Worm (Caenorhabditis elegans): ENCODE results near the gene srd-63.
"Not testable (repeated sequence)": the region's sequence is repeated elsewhere in the genome, so short reads cannot be mapped to it uniquely, and the experiment has no call there.

Gene srd-63

ce11 chrV:16401519-16401918 lies 7.9 kb upstream of the srd-63 start, which contains the start of gene F13A7.14:
Gene F13A7.14 (plus strand): TSS chrV:16401891.
- TF ChIP-seq dao-5 (tag; optimal IDR thresholded peaks at IDR 0.05) (no peak), W03F9.2 (tag; optimal IDR thresholded peaks at IDR 0.05) (peak; percentile 72), him-1 (tag; optimal IDR thresholded peaks at IDR 0.05) (no peak)

ce11 chrV:16399388-16399787 lies 5.8 kb upstream of the srd-63 start, which contains the start of gene sre-36:
Gene sre-36 (plus strand): TSS chrV:16399688.
- TF ChIP-seq dao-5 (tag; optimal IDR thresholded peaks at IDR 0.05), result no peak
- no peak for TF ChIP-seq W03F9.2 (tag; optimal IDR thresholded peaks at IDR 0.05)
- no peak for TF ChIP-seq him-1 (tag; optimal IDR thresholded peaks at IDR 0.05)

- TF ChIP-seq him-1 (tag; optimal IDR thresholded peaks at IDR 0.05) (no peak), dao-5 (tag; optimal IDR thresholded peaks at IDR 0.05) (no peak), W03F9.2 (tag; optimal IDR thresholded peaks at IDR 0.05) (no peak)
Observed at ce11 chrV:16395739-16396138, 2.1 kb upstream of the srd-63 start, which contains the start of gene F13A7.12. Gene F13A7.12 (plus strand): TSS chrV:16396039.

ce11 chrV:16395131-16395530 lies 1.5 kb upstream of the srd-63 start, which contains the start of gene F13A7.11:
Gene F13A7.11 (minus strand): TSS chrV:16395304.
- TF ChIP-seq W03F9.2 (tag; optimal IDR thresholded peaks at IDR 0.05) (no peak), dao-5 (tag; optimal IDR thresholded peaks at IDR 0.05) (no peak), him-1 (tag; optimal IDR thresholded peaks at IDR 0.05) (no peak)

ce11 chrV:16390655-16391054 lies 3.0 kb downstream of the srd-63 start, which contains the start of gene gst-44:
Gene gst-44 (plus strand): TSS chrV:16390891.
- TF ChIP-seq dao-5 (tag; optimal IDR thresholded peaks at IDR 0.05) (no peak), him-1 (tag; optimal IDR thresholded peaks at IDR 0.05) (no peak), W03F9.2 (tag; optimal IDR thresholded peaks at IDR 0.05) (no peak)

- no peak for TF ChIP-seq him-1 (tag; optimal IDR thresholded peaks at IDR 0.05)
- no peak for TF ChIP-seq dao-5 (tag; optimal IDR thresholded peaks at IDR 0.05)
- no peak for TF ChIP-seq W03F9.2 (tag; optimal IDR thresholded peaks at IDR 0.05)
Observed at ce11 chrV:16388268-16388667, 5.4 kb downstream of the srd-63 start, which contains the start of gene sri-65. Gene sri-65 (minus strand): TSS chrV:16388368.

- TF ChIP-seq him-1, W03F9.2, dao-5 (tag; optimal IDR thresholded peaks at IDR 0.05): not testable (repeated sequence)
Observed at ce11 chrV:16383729-16384128, 9.9 kb downstream of the srd-63 start, which contains the start of gene F13A7.7. Gene F13A7.7 (minus strand): TSS chrV:16383829.

- no peak for TF ChIP-seq dao-5 (tag; optimal IDR thresholded peaks at IDR 0.05)
- no peak for TF ChIP-seq W03F9.2 (tag; optimal IDR thresholded peaks at IDR 0.05)
- no peak for TF ChIP-seq him-1 (tag; optimal IDR thresholded peaks at IDR 0.05)
Observed at ce11 chrV:16382949-16383348, 10.7 kb downstream of the srd-63 start.

ce11 chrV:16377849-16378248 lies 15.8 kb downstream of the srd-63 start, which contains the start of gene F13A7.1:
Gene F13A7.1 (minus strand): TSS chrV:16377949.
- TF ChIP-seq W03F9.2 (tag; optimal IDR thresholded peaks at IDR 0.05) (no peak), him-1 (tag; optimal IDR thresholded peaks at IDR 0.05) (no peak), dao-5 (tag; optimal IDR thresholded peaks at IDR 0.05) (no peak)

ce11 chrV:16377188-16377587 lies 16.4 kb downstream of the srd-63 start:
- TF ChIP-seq W03F9.2 (tag; optimal IDR thresholded peaks at IDR 0.05), result no peak
- TF ChIP-seq dao-5 (tag; optimal IDR thresholded peaks at IDR 0.05), result no peak
- no peak for TF ChIP-seq him-1 (tag; optimal IDR thresholded peaks at IDR 0.05)

- TF ChIP-seq him-1 (tag; optimal IDR thresholded peaks at IDR 0.05), result no peak
- TF ChIP-seq W03F9.2 (tag; optimal IDR thresholded peaks at IDR 0.05), result no peak
- TF ChIP-seq dao-5 (tag; optimal IDR thresholded peaks at IDR 0.05), result no peak
Observed at ce11 chrV:16376430-16376948, 17.1 kb downstream of the srd-63 start.

- no peak for TF ChIP-seq W03F9.2 (tag; optimal IDR thresholded peaks at IDR 0.05)
- TF ChIP-seq him-1 (tag; optimal IDR thresholded peaks at IDR 0.05), result no peak
- TF ChIP-seq dao-5 (tag; optimal IDR thresholded peaks at IDR 0.05), result no peak
Observed at ce11 chrV:16374676-16375075, 19.0 kb downstream of the srd-63 start, which contains the start of gene srv-34. Gene srv-34 (minus strand): TSS chrV:16374776.

ce11 chrV:16370039-16370438 lies 23.6 kb downstream of the srd-63 start:
- TF ChIP-seq him-1 (tag; optimal IDR thresholded peaks at IDR 0.05) (peak; percentile 52), W03F9.2 (tag; optimal IDR thresholded peaks at IDR 0.05) (peak; percentile 9), dao-5 (tag; optimal IDR thresholded peaks at IDR 0.05) (peak; percentile 71)

- no peak for TF ChIP-seq dao-5 (tag; optimal IDR thresholded peaks at IDR 0.05)
- TF ChIP-seq him-1 (tag; optimal IDR thresholded peaks at IDR 0.05), result no peak
- TF ChIP-seq W03F9.2 (tag; optimal IDR thresholded peaks at IDR 0.05), result no peak
Observed at ce11 chrV:16368143-16368542, 25.5 kb downstream of the srd-63 start.

- TF ChIP-seq W03F9.2 (tag; optimal IDR thresholded peaks at IDR 0.05), result no peak
- TF ChIP-seq dao-5 (tag; optimal IDR thresholded peaks at IDR 0.05), result no peak
- no peak for TF ChIP-seq him-1 (tag; optimal IDR thresholded peaks at IDR 0.05)
Observed at ce11 chrV:16367575-16367974, 26.1 kb downstream of the srd-63 start, which contains the start of gene W08G11.3. Gene W08G11.3 (plus strand): TSS chrV:16367681.

Data from whole organism, L4/young adult.